Worm (Caenorhabditis elegans): ENCODE results near the gene clec-38.

ce11 chrV:16745214-16745613 is 9.8 kb upstream of the clec-38 start:
- TF ChIP-seq egl-27 (tag; optimal IDR thresholded peaks at IDR 0.05) (no peak), lin-39 (tag; optimal IDR thresholded peaks at IDR 0.05) (no peak), egl-5 (tag; optimal IDR thresholded peaks at IDR 0.05) (no peak), tbx-2 (tag; optimal IDR thresholded peaks at IDR 0.05) (no peak), nhr-11 (tag; optimal IDR thresholded peaks at IDR 0.05) (no peak), pha-4 (tag; optimal IDR thresholded peaks at IDR 0.05) (no peak), nhr-43 (tag; optimal IDR thresholded peaks at IDR 0.05; ENCODE audit: poor library complexity, severe bottlenecking) (no peak), ama-1 (optimal IDR thresholded peaks at IDR 0.05) (no peak), nhr-23 (tag; optimal IDR thresholded peaks at IDR 0.05) (no peak), nhr-28 (tag; optimal IDR thresholded peaks at IDR 0.05) (no peak), aly-2 (tag; optimal IDR thresholded peaks at IDR 0.05) (no peak), skn-1 (tag; optimal IDR thresholded peaks at IDR 0.05) (no peak), daf-12 (tag; optimal IDR thresholded peaks at IDR 0.05) (no peak)
